Fruit fly (Drosophila melanogaster): Measurements from ENCODE around the gene Rel.

The Rel gene

dm6 chr3R:9047561-9048465 lies at the start of gene Rel (continued):
- TF ChIP-seq nerfin-1 (tag; optimal IDR thresholded peaks at IDR 0.05) (peak; percentile 55), Dek (tag; optimal IDR thresholded peaks at IDR 0.05) (peak; percentile 70), lbe (GFP tag; optimal IDR thresholded peaks at IDR 0.05) (peak; percentile 70), lmd (GFP tag; IDR thresholded peaks at IDR 0.05) (no peak), ab (GFP tag; optimal IDR thresholded peaks at IDR 0.05) (no peak), crc (GFP tag; optimal IDR thresholded peaks at IDR 0.05) (no peak), NfI (GFP tag; optimal IDR thresholded peaks at IDR 0.05) (peak; percentile 46), CG16779 (GFP tag; IDR thresholded peaks at IDR 0.05) (no peak), ATbp (GFP tag; optimal IDR thresholded peaks at IDR 0.05) (peak; percentile 17), CG4707 (GFP tag; optimal IDR thresholded peaks at IDR 0.05) (no peak), Ravus (GFP tag; IDR thresholded peaks at IDR 0.05) (no peak), Hmr (GFP tag; optimal IDR thresholded peaks at IDR 0.05) (peak; percentile 34), CG32532 (GFP tag; IDR thresholded peaks at IDR 0.05) (no peak), CG11696 (GFP tag; IDR thresholded peaks at IDR 0.05) (no peak), onecut (GFP tag; IDR thresholded peaks at IDR 0.05) (no peak), inv (GFP tag; IDR thresholded peaks at IDR 0.05; ENCODE audit: partially characterized antibody) (no peak), CG2129 (GFP tag; IDR thresholded peaks at IDR 0.05; ENCODE audit: partially characterized antibody) (no peak), slbo (GFP tag; IDR thresholded peaks at IDR 0.05) (no peak), CG15601 (tag; optimal IDR thresholded peaks at IDR 0.05) (peak; percentile 77), Nf-YB (GFP tag; optimal IDR thresholded peaks at IDR 0.05) (peak; percentile 59), sim (GFP tag; IDR thresholded peaks at IDR 0.05) (no peak), CG10979 (tag; optimal IDR thresholded peaks at IDR 0.05) (peak; percentile 74), esg (GFP tag; conservative IDR thresholded peaks at IDR 0.05) (no peak), CG30431 (GFP tag; optimal IDR thresholded peaks at IDR 0.05) (peak; percentile 50), caup (GFP tag; optimal IDR thresholded peaks at IDR 0.05; ENCODE audit: severe bottlenecking) (peak; percentile 52), CG5180 (GFP tag; optimal IDR thresholded peaks at IDR 0.05) (no peak), toy (GFP tag; IDR thresholded peaks at IDR 0.05) (no peak), CrebB (tag; optimal IDR thresholded peaks at IDR 0.05) (peak; percentile 67), peb (GFP tag; IDR thresholded peaks at IDR 0.05) (no peak), crol (GFP tag; IDR thresholded peaks at IDR 0.05) (no peak), D (optimal IDR thresholded peaks at IDR 0.05) (no peak), D (GFP tag; optimal IDR thresholded peaks at IDR 0.05) (peak; percentile 70), jigr1 (GFP tag; IDR thresholded peaks at IDR 0.05) (no peak), Asciz (GFP tag; optimal IDR thresholded peaks at IDR 0.05) (no peak), CG2120 (GFP tag; optimal IDR thresholded peaks at IDR 0.05) (peak; percentile 28), MESR4 (GFP tag; optimal IDR thresholded peaks at IDR 0.05) (peak; percentile 27), pita (GFP tag; optimal IDR thresholded peaks at IDR 0.05) (no peak), vnd (GFP tag; IDR thresholded peaks at IDR 0.05; ENCODE audit: partially characterized antibody) (no peak), D19A (tag; optimal IDR thresholded peaks at IDR 0.05) (peak; percentile 73), zf30C (GFP tag; optimal IDR thresholded peaks at IDR 0.05) (no peak), ci (GFP tag; IDR thresholded peaks at IDR 0.05) (no peak), pzg (GFP tag; optimal IDR thresholded peaks at IDR 0.05) (peak; percentile 67), unc-4 (GFP tag; IDR thresholded peaks at IDR 0.05; ENCODE audit: partially characterized antibody) (no peak), danr (GFP tag; IDR thresholded peaks at IDR 0.05) (no peak), CG34422 (GFP tag; IDR thresholded peaks at IDR 0.05) (no peak), CG16863 (GFP tag; optimal IDR thresholded peaks at IDR 0.05) (no peak), CG12659 (GFP tag; optimal IDR thresholded peaks at IDR 0.05) (peak; percentile 81), Hr39 (optimal IDR thresholded peaks at IDR 0.05) (no peak), CG15479 (GFP tag; optimal IDR thresholded peaks at IDR 0.05) (no peak)
